Worm (Caenorhabditis elegans) whole organism, L3 larva: ENCODE results near the gene ins-16.

Experiments used
- R02D3.7 ChIP-seq: fragments of 150-350 bp; optimal IDR thresholded peaks from 2 replicates; lab custom pipeline; 2014; ENCODE audit warnings: missing biosample characterization, missing genetic modification characterization
- snpc-4 ChIP-seq: fragments of 150-350 bp; optimal IDR thresholded peaks from 2 replicates; lab custom pipeline; 2014; ENCODE audit warnings: missing biosample characterization, missing genetic modification characterization
- ztf-11 ChIP-seq: fragments of 150-350 bp; optimal IDR thresholded peaks from 2 replicates; lab custom pipeline; 2014; ENCODE audit warnings: missing biosample characterization, missing genetic modification characterization

DNA sequence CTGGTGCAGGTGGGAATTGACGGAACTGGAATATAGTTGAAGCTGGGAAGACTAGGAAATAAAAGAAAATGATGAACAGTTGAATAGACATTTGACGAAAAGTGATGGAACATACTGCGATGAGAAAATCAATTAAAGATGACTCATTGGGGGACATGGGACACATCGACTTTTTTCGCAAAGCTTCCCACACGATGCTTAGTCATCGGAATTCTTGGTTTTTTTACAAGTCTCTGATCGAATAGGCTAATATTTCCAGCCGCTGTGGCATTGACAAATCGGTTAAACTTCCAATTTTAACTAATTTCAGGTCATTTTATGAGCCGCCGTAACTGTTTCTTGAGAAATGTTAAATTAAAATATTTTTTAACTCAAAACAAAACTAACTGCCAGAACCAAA lies 7.5 kb upstream of the ins-16 start, which contains the start of gene Y39A3A.3:
- TF ChIP-seq snpc-4, result no peak
- no peak for TF ChIP-seq ztf-11
- TF ChIP-seq R02D3.7 (tag; lab: Kevin White, UChicago), result no peak
